Fruit fly (Drosophila melanogaster) whole organism, prepupa: ENCODE measurements around the gene CG43057.
A peak's percentile ranks its signal among the peaks of the same experiment; 100 is the strongest.

Experiments used
- Blimp-1 ChIP-seq: fragments of 200-800 bp; sonication (Bioruptor generic); optimal IDR thresholded peaks from 3 replicates; lab custom pipeline; 2017; ENCODE audit warnings: missing biosample characterization, missing genetic modification characterization, mild to moderate bottlenecking, moderate library complexity, missing genetic modification reagents
- CG10669 ChIP-seq: fragments of 200-800 bp; sonication (Bioruptor generic); optimal IDR thresholded peaks from 3 replicates; lab custom pipeline; 2018; ENCODE audit warnings: missing biosample characterization, mild to moderate bottlenecking, missing genetic modification characterization, moderate library complexity
- CG11294 ChIP-seq: fragments of 200-800 bp; sonication (Bioruptor generic); IDR thresholded peaks from 2 replicates; pipeline ENCODE4 v1.3.6; 2022; ENCODE audit warnings: missing biosample characterization, missing genetic modification characterization
- CG11762 ChIP-seq: fragments of 200-800 bp; sonication (Bioruptor generic); optimal IDR thresholded peaks from 3 replicates; lab custom pipeline; 2016; ENCODE audit warnings: missing biosample characterization, missing genetic modification characterization; ENCODE audit not compliant: insufficient read depth
- CG11902 ChIP-seq: fragments of 200-800 bp; sonication (Bioruptor generic); optimal IDR thresholded peaks from 3 replicates; lab custom pipeline; 2016; ENCODE audit warnings: missing biosample characterization, missing genetic modification characterization
- CG15336 ChIP-seq: fragments of 200-800 bp; sonication (Bioruptor generic); IDR thresholded peaks from 2 replicates; pipeline ENCODE4 v1.3.6; 2022; ENCODE audit warnings: missing biosample characterization, missing genetic modification characterization
- CG16779 ChIP-seq: fragments of 200-800 bp; sonication (Bioruptor generic); optimal IDR thresholded peaks from 3 replicates; lab custom pipeline; 2017; ENCODE audit warnings: missing biosample characterization, mild to moderate bottlenecking, missing genetic modification characterization
- CG3032 ChIP-seq: fragments of 200-800 bp; optimal IDR thresholded peaks from 2 replicates; lab custom pipeline; 2019; ENCODE audit warnings: missing biosample characterization, mild to moderate bottlenecking, missing genetic modification characterization, moderate library complexity
- CG34406 ChIP-seq: fragments of 200-800 bp; sonication (Bioruptor generic); optimal IDR thresholded peaks from 3 replicates; lab custom pipeline; 2016; ENCODE audit warnings: missing biosample characterization, missing genetic modification characterization
- CG3919 ChIP-seq: fragments of 200-800 bp; sonication (Bioruptor generic); optimal IDR thresholded peaks from 3 replicates; lab custom pipeline; 2016; ENCODE audit warnings: missing biosample characterization, missing genetic modification characterization
- CG6276 ChIP-seq: fragments of 200-800 bp; sonication (Bioruptor generic); optimal IDR thresholded peaks from 2 replicates; lab custom pipeline; 2017; ENCODE audit warnings: missing biosample characterization, mild to moderate bottlenecking, missing genetic modification characterization
- CG6808 ChIP-seq: fragments of 200-800 bp; sonication (Bioruptor generic); optimal IDR thresholded peaks from 3 replicates; lab custom pipeline; 2017; ENCODE audit warnings: missing biosample characterization, missing genetic modification characterization, mild to moderate bottlenecking, moderate library complexity, missing genetic modification reagents
- CG8119 ChIP-seq: fragments of 200-800 bp; sonication (Bioruptor generic); IDR thresholded peaks from 3 replicates; pipeline ENCODE4 v1.3.6; 2022; ENCODE audit warnings: missing biosample characterization, missing genetic modification characterization
- Eip78C ChIP-seq: fragments of 200-800 bp; sonication (Bioruptor generic); peaks from one replicate; lab custom pipeline; 2016; ENCODE audit warnings: missing biosample characterization, missing genetic modification characterization
- Eip93F ChIP-seq: fragments of 200-800 bp; sonication (Bioruptor generic); optimal IDR thresholded peaks from 2 replicates; lab custom pipeline; 2016; ENCODE audit warnings: missing biosample characterization, mild to moderate bottlenecking, missing genetic modification characterization
- Gug ChIP-seq: fragments of 200-800 bp; sonication (Bioruptor generic); IDR thresholded peaks from 2 replicates; pipeline ENCODE4 v1.3.6; 2022; ENCODE audit warnings: missing biosample characterization, missing genetic modification characterization
- Hr39 ChIP-seq: fragments of 200-800 bp; sonication (Bioruptor generic); optimal IDR thresholded peaks from 2 replicates; lab custom pipeline; 2016; ENCODE audit warnings: missing biosample characterization, missing genetic modification characterization
- Hr4 ChIP-seq: fragments of 200-800 bp; sonication (Bioruptor generic); optimal IDR thresholded peaks from 3 replicates; lab custom pipeline; 2016; ENCODE audit warnings: missing biosample characterization, missing genetic modification characterization
- Lpt ChIP-seq: fragments of 200-800 bp; sonication (Bioruptor generic); optimal IDR thresholded peaks from 3 replicates; lab custom pipeline; 2016; ENCODE audit warnings: missing biosample characterization, missing genetic modification characterization
- Sox102F ChIP-seq: fragments of 200-800 bp; sonication (Bioruptor generic); optimal IDR thresholded peaks from 2 replicates; lab custom pipeline; 2016; ENCODE audit warnings: missing biosample characterization, mild to moderate bottlenecking, missing genetic modification characterization
- Sox14 ChIP-seq: fragments of 200-800 bp; sonication (Bioruptor generic); optimal IDR thresholded peaks from 3 replicates; lab custom pipeline; 2016; ENCODE audit warnings: missing biosample characterization, missing genetic modification characterization
- Sox15 ChIP-seq: fragments of 200-800 bp; sonication (Bioruptor generic); optimal IDR thresholded peaks from 3 replicates; lab custom pipeline; 2016; ENCODE audit warnings: missing biosample characterization, missing genetic modification characterization
- achi ChIP-seq: fragments of 200-800 bp; sonication (Bioruptor generic); optimal IDR thresholded peaks from 3 replicates; lab custom pipeline; 2016; ENCODE audit warnings: missing biosample characterization, missing genetic modification characterization
- dsx ChIP-seq: fragments of 200-800 bp; optimal IDR thresholded peaks from 3 replicates; lab custom pipeline; 2019; ENCODE audit warnings: missing biosample characterization, mild to moderate bottlenecking, missing genetic modification characterization, moderate library complexity; ENCODE audit not compliant: poor library complexity, severe bottlenecking
- eg ChIP-seq: fragments of 200-800 bp; sonication (Bioruptor generic); IDR thresholded peaks from 3 replicates; pipeline ENCODE4 v1.3.6; 2022; ENCODE audit warnings: missing biosample characterization, missing genetic modification characterization
- esn ChIP-seq: fragments of 200-800 bp; sonication (Bioruptor generic); optimal IDR thresholded peaks from 2 replicates; lab custom pipeline; 2016; ENCODE audit warnings: missing biosample characterization, mild to moderate bottlenecking, missing genetic modification characterization, moderate library complexity
- lz ChIP-seq: fragments of 200-800 bp; sonication (Bioruptor generic); optimal IDR thresholded peaks from 3 replicates; lab custom pipeline; 2016; ENCODE audit warnings: missing biosample characterization, missing genetic modification characterization
- net ChIP-seq: fragments of 200-800 bp; sonication (Bioruptor generic); optimal IDR thresholded peaks from 3 replicates; lab custom pipeline; 2016; ENCODE audit warnings: missing biosample characterization, missing genetic modification characterization
- salr ChIP-seq, 2 experiments: fragments of 200-800 bp; sonication (Bioruptor generic); optimal IDR thresholded peaks; 3 replicates each; lab custom pipeline; 2016 to 2018; ENCODE audit warnings: missing biosample characterization in 2 of 2, missing genetic modification characterization in 2 of 2, mild to moderate bottlenecking in 1 of 2
- ss ChIP-seq, 2 experiments: fragments of 200-800 bp; sonication (Bioruptor generic); optimal IDR thresholded peaks; 2 replicates in 1 of 2; 3 replicates in 1 of 2; lab custom pipeline; 2017 to 2018; ENCODE audit warnings: mild to moderate bottlenecking in 2 of 2, missing biosample characterization in 2 of 2, missing genetic modification characterization in 2 of 2, moderate library complexity in 1 of 2
- svp ChIP-seq: fragments of 200-800 bp; sonication (Bioruptor generic); peaks from one replicate; lab custom pipeline; 2016; ENCODE audit warnings: missing biosample characterization, missing genetic modification characterization
- topi ChIP-seq: fragments of 200-800 bp; sonication (Bioruptor generic); optimal IDR thresholded peaks from 3 replicates; lab custom pipeline; 2016; ENCODE audit warnings: missing biosample characterization, missing genetic modification characterization

CG43057 gene

DNA sequence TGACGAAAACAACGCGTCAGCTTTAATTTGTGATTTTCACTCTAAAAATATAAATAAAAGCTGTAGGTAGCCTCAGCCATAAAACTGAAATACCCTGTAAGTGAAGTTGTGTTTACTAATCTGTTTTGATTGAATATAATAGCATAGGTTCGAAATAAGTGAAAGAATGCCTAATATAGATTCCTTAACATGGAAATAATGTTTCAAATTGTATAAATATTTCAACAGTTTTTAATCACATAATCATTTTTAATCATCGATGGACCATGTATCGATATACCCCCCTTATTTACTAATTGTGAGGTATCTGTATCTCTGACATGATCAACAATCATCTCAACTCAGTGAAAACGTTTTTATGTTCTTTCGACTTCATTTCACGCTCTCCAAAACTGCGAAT is 11.6 kb upstream of the CG43057 start (continued):
- TF ChIP-seq CG11902 (GFP tag; lab: Kevin White, UChicago) (no peak), CG15336 (peak; percentile 39; the same call in 1 of the 2 replicates), CG11294 (peak; percentile 20; the same call in 1 of the 2 replicates)

DNA sequence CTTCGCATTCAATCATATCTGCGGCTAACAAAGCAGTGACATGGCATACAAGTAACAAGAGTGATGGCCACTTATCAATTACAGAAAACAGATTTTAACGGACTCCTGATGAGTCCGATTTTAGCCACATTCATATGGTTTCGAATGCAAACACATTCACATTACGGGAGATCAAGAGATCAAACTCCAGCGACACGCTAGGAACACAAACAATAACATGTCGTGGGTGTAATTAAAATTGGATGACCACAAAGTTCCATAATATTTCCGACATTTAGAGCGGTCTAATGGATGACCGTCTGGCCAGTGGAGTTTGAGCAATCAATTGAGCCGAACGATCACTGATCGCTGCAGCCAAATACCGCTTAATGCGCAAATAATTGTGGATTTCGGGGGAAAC is 1.6 kb downstream of the CG43057 start, which contains the start of gene CG14277:
CG14277 (plus strand) TSS at position 301 of the 400 bp plus-strand sequence.
- TF ChIP-seq salr (GFP tag; optimal IDR thresholded peaks at IDR 0.05; lab: Kevin White, UChicago) (no peak), Blimp-1 (GFP tag; lab: Kevin White, UChicago) (no peak), CG8119 (GFP tag; lab: Robert Waterston, UW) (no peak), CG10669 (GFP tag; lab: Kevin White, UChicago) (no peak), Sox102F (no peak), net (no peak), svp (no peak), eg (GFP tag; lab: Robert Waterston, UW) (no peak), achi (GFP tag; lab: Kevin White, UChicago) (no peak), CG11902 (GFP tag; lab: Kevin White, UChicago) (no peak), CG15336 (no peak), lz (GFP tag; lab: Kevin White, UChicago) (no peak), CG6276 (GFP tag; lab: Kevin White, UChicago) (no peak), CG3032 (tag; lab: Kevin White, UChicago) (no peak), Hr39 (GFP tag; lab: Kevin White, UChicago) (no peak), Gug (GFP tag; lab: Robert Waterston, UW) (no peak), ss (GFP tag; optimal IDR thresholded peaks at IDR 0.05; lab: Kevin White, UChicago) (no peak), CG34406 (GFP tag; lab: Kevin White, UChicago) (no peak)

DNA sequence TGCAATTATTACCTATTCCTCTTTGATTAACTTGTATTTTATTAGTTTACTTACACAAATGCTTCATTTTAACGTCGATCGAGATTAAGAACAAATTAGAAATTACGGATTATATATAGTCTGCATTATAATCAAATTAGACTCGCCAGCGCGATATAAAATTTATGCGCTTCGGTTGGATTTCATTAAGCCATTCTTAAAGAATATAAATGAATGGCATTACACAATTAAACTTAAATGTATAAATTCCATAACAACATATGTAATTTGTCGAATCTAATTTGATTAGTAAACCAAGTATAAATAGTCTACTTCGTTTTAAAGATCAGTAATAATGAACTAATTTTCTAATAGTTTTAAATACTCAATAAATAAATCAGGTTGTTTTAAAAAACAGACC is 2.1 kb downstream of the CG43057 start, which contains the start of gene Spn28F:
Spn28F (minus strand) TSS at position 101 of the 400 bp plus-strand sequence.
- TF ChIP-seq Sox15 (GFP tag; lab: Kevin White, UChicago) (no peak), esn (no peak), CG10669 (GFP tag; lab: Kevin White, UChicago) (no peak), Lpt (GFP tag; lab: Kevin White, UChicago) (no peak), net (no peak), CG16779 (tag; lab: Kevin White, UChicago) (no peak), Hr39 (GFP tag; lab: Kevin White, UChicago) (no peak), CG3919 (GFP tag; lab: Kevin White, UChicago) (no peak), Hr4 (GFP tag; lab: Kevin White, UChicago) (no peak), dsx (GFP tag; lab: Kevin White, UChicago) (no peak), Eip93F (GFP tag; lab: Kevin White, UChicago) (no peak), Sox14 (no peak)

DNA sequence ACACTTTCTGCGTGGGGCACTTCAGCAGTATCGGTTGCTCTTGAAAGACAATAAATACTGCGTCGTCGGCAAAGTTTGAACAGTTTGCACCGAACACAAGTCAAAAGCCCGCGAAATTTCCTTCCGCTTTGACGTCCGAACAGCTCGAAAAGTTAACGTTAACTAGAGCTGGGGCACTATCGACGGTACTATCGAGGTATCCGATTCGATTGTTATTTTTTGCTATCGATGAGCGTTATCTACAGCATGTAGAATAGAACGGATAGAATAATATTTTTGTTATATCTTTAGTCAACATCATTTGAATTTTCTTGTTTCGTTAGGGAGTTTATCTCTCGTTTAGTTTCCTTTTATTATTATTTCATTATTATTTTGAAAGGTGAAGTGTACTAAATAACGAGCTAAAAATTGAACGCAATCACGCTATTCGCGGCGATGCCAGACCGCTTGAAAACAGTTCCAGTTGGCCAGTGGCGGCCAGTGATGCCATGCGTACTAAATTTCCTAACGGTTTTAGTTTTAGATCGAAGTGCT is 4.0 kb downstream of the CG43057 start, which contains the start of gene Pvr:
Pvr (minus strand) TSS at position 167 of the 534 bp plus-strand sequence.
- TF ChIP-seq Eip78C (GFP tag; lab: Kevin White, UChicago), result peak; percentile 67
- peak; percentile 14 for TF ChIP-seq achi (GFP tag; lab: Kevin White, UChicago)
- no peak for TF ChIP-seq CG15336
- peak; percentile 20 for TF ChIP-seq topi (GFP tag; lab: Kevin White, UChicago)
- no peak for TF ChIP-seq CG11762 (GFP tag; lab: Kevin White, UChicago)
- TF ChIP-seq CG6808 (GFP tag; lab: Kevin White, UChicago), result peak; percentile 99
- TF ChIP-seq Hr4 (GFP tag; lab: Kevin White, UChicago), result peak; percentile 8
